Worm (Caenorhabditis elegans) whole organism, L2 larva: ENCODE results near the gene rcd-1.

Experiments
- aly-2 ChIP-seq: fragments of 150-350 bp; optimal IDR thresholded peaks from 2 replicates; lab custom pipeline; 2014; ENCODE audit warnings: missing biosample characterization, missing genetic modification characterization
- blmp-1 ChIP-seq: sonication (generic microtip); optimal IDR thresholded peaks from 2 replicates; lab custom pipeline; 2017; ENCODE audit warnings: missing genetic modification characterization, mild to moderate bottlenecking, missing compliant biosample characterization, antibody characterized with exemption, moderate library complexity; ENCODE audit not compliant: insufficient read depth
- lin-39 ChIP-seq: fragments of 150-350 bp; optimal IDR thresholded peaks from 2 replicates; lab custom pipeline; 2014; ENCODE audit warnings: missing biosample characterization, missing genetic modification reagents, missing genetic modification characterization

ce11 chrII:3803219-3803618, 49.5 kb downstream of the rcd-1 start, which contains the start of gene ins-32:
- no peak for TF ChIP-seq blmp-1 (tag; lab: Kevin White, UChicago)
- no peak for TF ChIP-seq aly-2
- TF ChIP-seq lin-39 (tag; lab: Kevin White, UChicago) = no peak
